Worm (Caenorhabditis elegans) whole organism, early embryonic: ENCODE data around the gene mxl-3.

Experiments used
- B0310.2 ChIP-seq: sonication (generic microtip); optimal IDR thresholded peaks from 2 replicates; lab custom pipeline; 2016; ENCODE audit warnings: mild to moderate bottlenecking, missing genetic modification characterization, missing compliant biosample characterization
- F13C5.2 ChIP-seq: sonication (generic microtip); optimal IDR thresholded peaks from 2 replicates; lab custom pipeline; 2017; ENCODE audit warnings: mild to moderate bottlenecking, missing genetic modification characterization, inconsistent platforms, missing compliant biosample characterization
- ama-1 ChIP-seq: fragments of 150-350 bp; optimal IDR thresholded peaks from 2 replicates; lab custom pipeline; 2014
- flt-1 ChIP-seq: fragments of 200-800 bp; sonication (Bioruptor generic); IDR thresholded peaks from 2 replicates; pipeline ENCODE4 v1.3.6; 2022; ENCODE audit warnings: missing genetic modification characterization, missing compliant biosample characterization
- hmg-4 ChIP-seq: fragments of 200-800 bp; sonication (Bioruptor generic); optimal IDR thresholded peaks from 2 replicates; lab custom pipeline; 2018; ENCODE audit warnings: mild to moderate bottlenecking, missing genetic modification characterization, missing compliant biosample characterization
- scrt-1 ChIP-seq: fragments of 200-800 bp; sonication (Bioruptor generic); IDR thresholded peaks from 2 replicates; pipeline ENCODE4 v1.3.6; 2022; ENCODE audit warnings: missing genetic modification characterization, missing compliant biosample characterization

- no peak for TF ChIP-seq ama-1 (lab: Kevin White, UChicago)
- TF ChIP-seq B0310.2 (tag; lab: Kevin White, UChicago), result no peak
- TF ChIP-seq flt-1 (GFP tag; lab: Robert Waterston, UW), result no peak
- TF ChIP-seq F13C5.2, result no peak
- no peak for TF ChIP-seq scrt-1 (GFP tag; lab: Robert Waterston, UW)
- TF ChIP-seq hmg-4 (GFP tag; lab: Kevin White, UChicago), result no peak
Measured at ce11 chrX:13320575-13320974, 30.0 kb downstream of the mxl-3 start.
